Fruit fly (Drosophila melanogaster): ENCODE measurements around the gene CG4793.

Gene CG4793

dm6 chr2L:15912008-15912900, 10.9 kb upstream of the CG4793 start (continued):
- peak; percentile 93 for TF ChIP-seq Fer2 (tag; optimal IDR thresholded peaks at IDR 0.05)
- no peak; the same call in 1 of the 2 replicates for TF ChIP-seq tna (GFP tag; IDR thresholded peaks at IDR 0.05; ENCODE audit: partially characterized antibody)
- TF ChIP-seq sim (GFP tag; IDR thresholded peaks at IDR 0.05): peak; percentile 71; the same call in 1 of the 2 replicates
- TF ChIP-seq CG17186 (GFP tag; optimal IDR thresholded peaks at IDR 0.05): peak; percentile 33
- TF ChIP-seq nom (GFP tag; optimal IDR thresholded peaks at IDR 0.05): no peak
- TF ChIP-seq CG6254 (GFP tag; optimal IDR thresholded peaks at IDR 0.05): peak; percentile 72
- TF ChIP-seq HLH4C (GFP tag; IDR thresholded peaks at IDR 0.05; ENCODE audit: partially characterized antibody): peak; percentile 37; the same call in 1 of the 3 replicates
- TF ChIP-seq dan (GFP tag; IDR thresholded peaks at IDR 0.05): no peak
- peak; percentile 96 for TF ChIP-seq dmrt99B (tag; optimal IDR thresholded peaks at IDR 0.05)
- TF ChIP-seq CG33557 (GFP tag; optimal IDR thresholded peaks at IDR 0.05): peak; percentile 82
- peak; percentile 90 for TF ChIP-seq CG9215 (GFP tag; IDR thresholded peaks at IDR 0.05)
- peak; percentile 84 for TF ChIP-seq zfh1 (GFP tag; IDR thresholded peaks at IDR 0.05)
- TF ChIP-seq mld (GFP tag; IDR thresholded peaks at IDR 0.05; ENCODE audit: partially characterized antibody): no peak
- TF ChIP-seq otp (GFP tag; IDR thresholded peaks at IDR 0.05): 0 out of 3 replicates have a peak, but pooled peaks have one; percentile 10
- peak; percentile 93 for TF ChIP-seq Fer1 (GFP tag; optimal IDR thresholded peaks at IDR 0.05)
- TF ChIP-seq corto (GFP tag; optimal IDR thresholded peaks at IDR 0.05): peak; percentile 2
- no peak for TF ChIP-seq CG1832 (GFP tag; optimal IDR thresholded peaks at IDR 0.05)
- TF ChIP-seq CG12155 (GFP tag; optimal IDR thresholded peaks at IDR 0.05): peak; percentile 87
- no peak for TF ChIP-seq pfk (GFP tag; optimal IDR thresholded peaks at IDR 0.05)
- peak in 1 of 2 experiments; percentile 53 for TF ChIP-seq crp (GFP tag; optimal IDR thresholded peaks at IDR 0.05)
- peak; percentile 78 for TF ChIP-seq lilli (GFP tag; optimal IDR thresholded peaks at IDR 0.05)
- peak; percentile 86 for TF ChIP-seq CG1233 (GFP tag; optimal IDR thresholded peaks at IDR 0.05)
- peak; percentile 91 for TF ChIP-seq CG17359 (tag; optimal IDR thresholded peaks at IDR 0.05)
- TF ChIP-seq CG16815 (GFP tag; optimal IDR thresholded peaks at IDR 0.05): peak; percentile 88
- peak; percentile 82 for TF ChIP-seq CG13775 (GFP tag; optimal IDR thresholded peaks at IDR 0.05)
- no peak for TF ChIP-seq CG9876 (GFP tag; optimal IDR thresholded peaks at IDR 0.05)
- TF ChIP-seq CG1024 (GFP tag; IDR thresholded peaks at IDR 0.05): peak; percentile 32; the same call in 1 of the 2 replicates
- peak; percentile 84 for TF ChIP-seq GATAe (GFP tag; conservative IDR thresholded peaks at IDR 0.05)
- TF ChIP-seq CG16863 (GFP tag; optimal IDR thresholded peaks at IDR 0.05): peak; percentile 46
- TF ChIP-seq Abd-B (GFP tag; optimal IDR thresholded peaks at IDR 0.05): peak; percentile 96
- TF ChIP-seq CG8388 (GFP tag; optimal IDR thresholded peaks at IDR 0.05): peak; percentile 98
- peak; percentile 92 for TF ChIP-seq CG6689 (GFP tag; IDR thresholded peaks at IDR 0.05)
- TF ChIP-seq Xrp1 (GFP tag; IDR thresholded peaks at IDR 0.05): peak; percentile 92
- peak; percentile 85 for TF ChIP-seq sob (GFP tag; IDR thresholded peaks at IDR 0.05)
- TF ChIP-seq Pdp1 (GFP tag; optimal IDR thresholded peaks at IDR 0.05): peak; percentile 64 to 100
- peak; percentile 88 for TF ChIP-seq org-1 (GFP tag; optimal IDR thresholded peaks at IDR 0.05)
- TF ChIP-seq Opbp (GFP tag; IDR thresholded peaks at IDR 0.05; ENCODE audit: partially characterized antibody): no peak
- TF ChIP-seq CG7745 (tag; optimal IDR thresholded peaks at IDR 0.05): peak; percentile 60
- peak; percentile 96 for TF ChIP-seq CG1602 (GFP tag; optimal IDR thresholded peaks at IDR 0.05)
- TF ChIP-seq Side (GFP tag; optimal IDR thresholded peaks at IDR 0.05): peak; percentile 16
- no peak for TF ChIP-seq HLH54F (GFP tag; optimal IDR thresholded peaks at IDR 0.05)
- TF ChIP-seq Rx (GFP tag; IDR thresholded peaks at IDR 0.05): peak; percentile 71; the same call in 1 of the 2 replicates
- TF ChIP-seq Mad (GFP tag; optimal IDR thresholded peaks at IDR 0.05): peak; percentile 20
- no peak; the same call in 1 of the 2 replicates for TF ChIP-seq rib (GFP tag; IDR thresholded peaks at IDR 0.05)
- peak; percentile 85 for TF ChIP-seq Hand (GFP tag; optimal IDR thresholded peaks at IDR 0.05)
- peak; percentile 83 for TF ChIP-seq CG8290 (GFP tag; optimal IDR thresholded peaks at IDR 0.05)
- peak in 1 of 2 experiments; percentile 17 for TF ChIP-seq CG8290 (tag; optimal IDR thresholded peaks at IDR 0.05)
- TF ChIP-seq Tbp (GFP tag; optimal IDR thresholded peaks at IDR 0.05): no peak

All from whole organism, embryonic.